Fruit fly (Drosophila melanogaster): ENCODE results near the gene Drs.

DNA sequence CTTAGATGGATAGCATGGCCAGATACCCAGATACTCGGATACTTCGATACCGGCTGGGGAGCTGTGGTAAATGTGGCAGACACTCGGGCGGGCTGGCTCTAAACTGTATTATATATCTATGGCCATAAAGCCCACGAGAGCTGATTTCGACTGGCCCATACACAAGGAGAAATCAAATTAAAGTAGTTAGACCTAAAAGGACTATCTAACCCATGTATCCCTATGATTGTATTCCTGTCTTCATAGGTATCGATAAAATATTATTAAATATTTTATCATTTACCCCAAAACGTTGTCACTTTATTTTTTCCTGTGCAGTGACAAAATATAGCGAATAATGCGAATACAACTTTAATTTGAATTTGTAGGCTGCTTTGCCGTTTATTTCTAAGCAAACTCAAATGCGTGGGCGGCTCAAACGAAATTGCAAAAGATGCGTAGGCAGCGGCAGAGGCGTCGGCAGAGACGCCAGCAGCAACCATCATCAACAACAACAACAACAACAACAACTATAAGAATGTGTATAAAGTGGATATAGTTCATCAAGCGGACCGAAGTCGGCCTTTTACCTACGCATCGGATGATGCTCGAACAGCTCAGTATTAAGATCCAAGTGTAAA, 12.6 kb downstream of the Drs start:
- TF ChIP-seq CG8478 (optimal IDR thresholded peaks at IDR 0.05) (no peak), CTCF (optimal IDR thresholded peaks at IDR 0.05) (no peak)

Data from S2 (cell line).